Worm (Caenorhabditis elegans): ENCODE data around the gene nhr-134.

DNA sequence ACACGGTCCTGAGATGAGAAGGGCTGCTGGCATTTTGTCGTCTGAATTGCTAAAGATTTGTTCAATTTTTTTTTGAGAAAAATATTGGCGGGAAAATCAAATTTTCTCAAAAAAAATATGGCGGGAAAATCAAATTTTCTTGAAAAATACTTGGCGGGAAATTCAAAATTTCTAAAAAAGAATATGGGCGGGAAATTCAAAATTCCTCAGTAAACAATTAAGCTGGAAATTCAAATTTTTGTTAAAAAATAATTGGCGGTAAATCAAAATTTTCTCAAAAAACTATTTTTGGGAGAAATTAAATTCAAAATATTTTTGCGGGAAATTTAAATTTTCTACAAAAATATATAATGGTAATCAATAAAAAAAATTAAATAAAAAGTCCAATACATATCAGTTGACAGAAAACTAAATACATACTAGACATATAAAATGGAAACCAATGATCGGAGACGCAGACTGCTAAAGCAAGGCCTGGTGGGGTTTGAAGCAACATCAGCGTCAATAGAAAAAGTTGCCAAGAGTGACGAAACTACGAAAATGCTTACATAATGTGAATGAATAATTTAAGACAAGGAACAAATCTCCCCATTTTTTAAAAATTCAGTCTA lies 16.5 kb upstream of the nhr-134 start, which contains the start of gene nhr-184:
- TF ChIP-seq nhr-12 (tag; optimal IDR thresholded peaks at IDR 0.05) (no peak), nhr-23 (tag; optimal IDR thresholded peaks at IDR 0.05) (no peak), lsy-2 (tag; optimal IDR thresholded peaks at IDR 0.05) (peak in 1 of 2 experiments; percentile 21), mdl-1 (tag; optimal IDR thresholded peaks at IDR 0.05) (no peak), nhr-10 (tag; optimal IDR thresholded peaks at IDR 0.05) (no peak), egl-27 (tag; optimal IDR thresholded peaks at IDR 0.05) (no peak), lin-13 (GFP tag; optimal IDR thresholded peaks at IDR 0.05) (no peak)
